Worm (Caenorhabditis elegans) whole organism, L4 larva: ENCODE measurements around the gene nlp-29.
A peak's percentile ranks its signal among the peaks of the same experiment; 100 is the strongest.

Experiments used
- F49E8.2 ChIP-seq: sonication (generic microtip); optimal IDR thresholded peaks from 2 replicates; lab custom pipeline; 2016; ENCODE audit warnings: missing compliant biosample characterization, mild to moderate bottlenecking, missing genetic modification characterization, borderline replicate concordance
- T20F7.1 ChIP-seq: fragments of 200-800 bp; sonication (Bioruptor generic); optimal IDR thresholded peaks from 2 replicates; lab custom pipeline; 2018; ENCODE audit warnings: mild to moderate bottlenecking, missing genetic modification characterization, missing compliant biosample characterization
- Y105C5A.15 ChIP-seq: fragments of 200-800 bp; sonication (Bioruptor generic); IDR thresholded peaks from 2 replicates; pipeline ENCODE4 v1.3.6; 2022; ENCODE audit warnings: missing genetic modification characterization, missing compliant biosample characterization
- Y5F2A.4 ChIP-seq: fragments of 200-800 bp; sonication (Bioruptor generic); optimal IDR thresholded peaks from 2 replicates; lab custom pipeline; 2018; ENCODE audit warnings: mild to moderate bottlenecking, missing genetic modification characterization, missing compliant biosample characterization
- Y75B8A.6 ChIP-seq: fragments of 200-800 bp; sonication (Bioruptor generic); IDR thresholded peaks from 2 replicates; pipeline ENCODE4 v1.3.6; 2022; ENCODE audit warnings: missing genetic modification reagents, missing genetic modification characterization, missing compliant biosample characterization
- ZK337.2 ChIP-seq: fragments of 200-800 bp; sonication (Bioruptor generic); IDR thresholded peaks from 2 replicates; pipeline ENCODE4 v1.3.6; 2022; ENCODE audit warnings: missing genetic modification reagents, missing genetic modification characterization, missing compliant biosample characterization
- aha-1 ChIP-seq: fragments of 150-350 bp; peaks from one replicate; lab custom pipeline; 2014; ENCODE audit warnings: missing biosample characterization, missing genetic modification characterization
- ama-1 ChIP-seq: fragments of 150-350 bp; optimal IDR thresholded peaks from 2 replicates; lab custom pipeline; 2014; ENCODE audit warnings: inconsistent platforms, mixed read lengths
- ceh-82 ChIP-seq: sonication (generic microtip); optimal IDR thresholded peaks from 2 replicates; lab custom pipeline; 2017; ENCODE audit warnings: missing biosample characterization, missing genetic modification characterization
- cey-2 ChIP-seq: sonication (generic microtip); optimal IDR thresholded peaks from 3 replicates; lab custom pipeline; 2017; ENCODE audit warnings: missing genetic modification characterization, mild to moderate bottlenecking, missing compliant biosample characterization, antibody characterized with exemption, borderline replicate concordance; ENCODE audit not compliant: insufficient read depth
- daf-12 ChIP-seq: fragments of 150-350 bp; optimal IDR thresholded peaks from 2 replicates; lab custom pipeline; 2014; ENCODE audit warnings: missing biosample characterization, missing genetic modification reagents, missing genetic modification characterization
- daf-19 ChIP-seq: fragments of 200-800 bp; sonication (Bioruptor generic); conservative IDR thresholded peaks from 2 replicates; pipeline ENCODE4 v1.3.6; 2022; ENCODE audit warnings: missing genetic modification characterization, missing compliant biosample characterization
- dmd-6 ChIP-seq: fragments of 200-800 bp; sonication (Bioruptor generic); IDR thresholded peaks from 2 replicates; pipeline ENCODE4 v1.3.6; 2022; ENCODE audit warnings: missing genetic modification reagents, missing genetic modification characterization, missing compliant biosample characterization
- dmd-9 ChIP-seq: fragments of 200-800 bp; sonication (Bioruptor generic); IDR thresholded peaks from 2 replicates; pipeline ENCODE4 v1.3.6; 2022; ENCODE audit warnings: missing genetic modification reagents, missing genetic modification characterization, missing compliant biosample characterization
- duxl-1 ChIP-seq: sonication (generic microtip); optimal IDR thresholded peaks from 2 replicates; lab custom pipeline; 2016; ENCODE audit warnings: mild to moderate bottlenecking, missing genetic modification characterization, moderate library complexity, missing compliant biosample characterization; ENCODE audit not compliant: poor library complexity
- fkh-10 ChIP-seq: fragments of 150-350 bp; optimal IDR thresholded peaks from 2 replicates; lab custom pipeline; 2014; ENCODE audit warnings: missing biosample characterization, missing genetic modification reagents, missing genetic modification characterization
- gei-8 ChIP-seq: fragments of 200-800 bp; sonication (Bioruptor generic); optimal IDR thresholded peaks from 2 replicates; lab custom pipeline; 2018; ENCODE audit warnings: mild to moderate bottlenecking, missing genetic modification characterization, missing compliant biosample characterization
- hlh-11 ChIP-seq: fragments of 200-800 bp; sonication (Bioruptor generic); optimal IDR thresholded peaks from 2 replicates; lab custom pipeline; 2018; ENCODE audit warnings: mild to moderate bottlenecking, missing genetic modification characterization, missing compliant biosample characterization
- hlh-30 ChIP-seq: sonication (generic microtip); optimal IDR thresholded peaks from 2 replicates; lab custom pipeline; 2017; ENCODE audit warnings: antibody characterized with exemption, mild to moderate bottlenecking, missing genetic modification characterization, missing compliant biosample characterization; ENCODE audit not compliant: insufficient read depth
- hmg-1.1 ChIP-seq: fragments of 200-800 bp; sonication (Bioruptor generic); IDR thresholded peaks from 2 replicates; pipeline ENCODE4 v1.3.6; 2022; ENCODE audit warnings: missing genetic modification reagents, missing genetic modification characterization, missing compliant biosample characterization
- lin-13 ChIP-seq: fragments of 150-350 bp; optimal IDR thresholded peaks from 2 replicates; lab custom pipeline; 2014; ENCODE audit warnings: missing biosample characterization, missing genetic modification reagents, missing genetic modification characterization
- lin-39 ChIP-seq: fragments of 150-350 bp; optimal IDR thresholded peaks from 2 replicates; lab custom pipeline; 2014; ENCODE audit warnings: missing biosample characterization, missing genetic modification reagents, missing genetic modification characterization
- mdl-1 ChIP-seq, 2 experiments: fragments of 150-350 bp in 1 of 2; sonication (generic microtip) in 1 of 2; optimal IDR thresholded peaks; 2 replicates each; lab custom pipeline; 2014 to 2017; ENCODE audit warnings: missing biosample characterization in 2 of 2, missing genetic modification characterization in 2 of 2
- mdt-29 ChIP-seq: fragments of 200-800 bp; sonication (Bioruptor generic); IDR thresholded peaks from 2 replicates; pipeline ENCODE4 v1.3.6; 2022; ENCODE audit warnings: missing genetic modification reagents, missing genetic modification characterization, missing compliant biosample characterization
- mep-1 ChIP-seq: fragments of 150-350 bp; sonication (generic microtip); optimal IDR thresholded peaks from 3 replicates; lab custom pipeline; 2014; ENCODE audit warnings: missing biosample characterization, missing genetic modification characterization
- nhr-25 ChIP-seq: sonication (generic microtip); optimal IDR thresholded peaks from 2 replicates; lab custom pipeline; 2017; ENCODE audit warnings: missing genetic modification characterization, mild to moderate bottlenecking, missing compliant biosample characterization, antibody characterized with exemption, moderate library complexity, borderline replicate concordance; ENCODE audit not compliant: insufficient read depth
- nhr-28 ChIP-seq: fragments of 150-350 bp; optimal IDR thresholded peaks from 2 replicates; lab custom pipeline; 2014; ENCODE audit warnings: missing biosample characterization, missing genetic modification characterization
- nhr-48 ChIP-seq: sonication (generic microtip); optimal IDR thresholded peaks from 2 replicates; lab custom pipeline; 2016; ENCODE audit warnings: mild to moderate bottlenecking, missing genetic modification characterization, missing compliant biosample characterization
- nhr-76 ChIP-seq: fragments of 150-350 bp; optimal IDR thresholded peaks from 2 replicates; lab custom pipeline; 2014; ENCODE audit warnings: missing biosample characterization, missing genetic modification characterization
- pqm-1 ChIP-seq: sonication (generic microtip); optimal IDR thresholded peaks from 2 replicates; lab custom pipeline; 2017; ENCODE audit warnings: missing biosample characterization, missing genetic modification characterization
- unc-39 ChIP-seq: sonication (generic microtip); optimal IDR thresholded peaks from 2 replicates; lab custom pipeline; 2017; ENCODE audit warnings: missing biosample characterization, missing genetic modification characterization
- unc-62 ChIP-seq, 3 experiments: fragments of 150-350 bp in 1 of 3; sonication (generic microtip); optimal IDR thresholded peaks in 2 of 3; peaks in 1 of 3; 1 replicate in 1 of 3; 2 replicates in 2 of 3; lab custom pipeline; 2014 to 2017; ENCODE audit warnings: missing biosample characterization in 3 of 3, missing genetic modification characterization in 3 of 3, missing genetic modification reagents in 3 of 3, missing genotype in 1 of 3
- zfp-3 ChIP-seq: fragments of 200-800 bp; sonication (Bioruptor generic); conservative IDR thresholded peaks from 2 replicates; pipeline ENCODE4 v1.3.6; 2022; ENCODE audit warnings: missing genetic modification reagents, missing genetic modification characterization, missing compliant biosample characterization
- ztf-7 ChIP-seq: fragments of 150-350 bp; optimal IDR thresholded peaks from 2 replicates; lab custom pipeline; 2014; ENCODE audit warnings: missing biosample characterization, missing genetic modification characterization

Gene nlp-29

DNA sequence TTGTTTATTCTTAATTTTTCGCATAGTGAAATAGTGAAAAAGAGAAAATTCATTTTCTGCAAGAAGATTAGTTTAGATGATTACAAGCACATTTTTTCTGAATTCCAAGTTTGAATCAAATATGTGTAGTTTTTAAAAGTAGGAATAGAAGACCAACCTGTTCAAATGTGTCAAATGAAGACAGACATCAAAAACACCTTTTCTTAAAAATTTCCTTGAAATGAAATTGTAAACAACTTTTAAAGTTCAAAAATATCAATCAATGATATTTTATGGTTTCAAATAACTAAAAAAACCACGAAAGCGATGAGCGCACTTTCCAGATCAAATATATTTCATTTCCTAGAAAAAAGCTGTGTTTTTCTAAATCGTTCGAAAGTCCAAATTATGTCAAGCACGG lies 2.5 kb upstream of the nlp-29 start, which contains the start of gene nlp-30:
Gene nlp-30 (plus strand): TSS at position 301 of the 400 bp plus-strand sequence.
- peak in 1 of 2 experiments; percentile 62 for TF ChIP-seq unc-62 (GFP tag; optimal IDR thresholded peaks at IDR 0.05 in 1 of 2; lab: Kevin White, UChicago)
- no peak for TF ChIP-seq unc-62 (tag; optimal IDR thresholded peaks at IDR 0.05; lab: Kevin White, UChicago)
- TF ChIP-seq daf-12 (tag; lab: Kevin White, UChicago) = no peak

DNA sequence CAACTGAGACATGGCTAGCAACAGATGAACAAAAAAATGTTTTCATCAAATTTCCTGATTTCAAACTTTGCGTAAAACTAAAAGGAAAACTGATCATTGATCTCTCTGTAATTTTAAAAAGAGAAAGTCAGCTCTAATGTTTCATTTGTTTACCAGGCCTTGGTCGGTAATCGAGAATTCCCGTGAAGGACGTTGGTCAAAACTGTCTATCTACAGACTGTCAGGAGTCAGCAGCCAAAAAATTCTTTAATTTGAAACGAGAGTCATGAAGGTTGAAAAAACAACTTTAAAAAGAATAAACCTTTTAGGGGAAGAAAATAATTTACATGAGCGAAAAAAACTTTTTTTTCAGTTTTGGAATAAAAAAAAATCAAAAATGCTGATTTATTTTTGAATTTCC lies 879 bp downstream of the nlp-29 start:
- TF ChIP-seq nhr-25 (tag; lab: Kevin White, UChicago) = peak; percentile 13
- TF ChIP-seq aha-1 (tag; lab: Kevin White, UChicago) = peak; percentile 60
- no peak for TF ChIP-seq duxl-1
- TF ChIP-seq, all 104 proteins: peak for 2

DNA sequence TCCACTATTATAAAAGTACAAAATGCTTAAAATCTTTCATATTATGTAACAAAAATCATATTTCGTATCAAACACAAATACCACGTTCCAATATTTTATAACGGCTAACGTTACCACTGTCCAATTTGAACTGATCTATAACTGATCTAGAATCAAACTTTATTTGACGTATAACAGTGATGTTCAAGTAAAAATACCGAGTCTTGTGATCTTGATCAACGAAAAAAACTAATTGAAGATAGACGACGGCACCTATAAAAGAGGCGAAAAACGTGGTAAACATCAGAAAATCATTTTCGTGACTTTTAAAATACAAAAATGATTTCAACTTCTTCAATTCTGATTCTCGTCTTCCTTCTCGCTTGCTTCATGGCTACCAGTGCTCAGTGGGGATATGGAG lies 3.4 kb downstream of the nlp-29 start, which contains the start of gene nlp-28:
Gene nlp-28 (plus strand): TSS at position 285 of the 400 bp plus-strand sequence.
- TF ChIP-seq Y105C5A.15 (no peak), nhr-48 (tag; lab: Kevin White, UChicago) (no peak), ceh-82 (tag; lab: Kevin White, UChicago) (no peak), fkh-10 (no peak), Y75B8A.6 (GFP tag; lab: Robert Waterston, UW) (no peak), nhr-76 (no peak), zfp-3 (GFP tag; lab: Robert Waterston, UW) (no peak), lin-39 (tag; lab: Kevin White, UChicago) (no peak), Y5F2A.4 (GFP tag; lab: Kevin White, UChicago) (no peak), pqm-1 (tag; lab: Kevin White, UChicago) (no peak), mep-1 (tag; lab: Kevin White, UChicago) (no peak), hlh-11 (tag; lab: Kevin White, UChicago) (no peak), unc-39 (no peak), F49E8.2 (tag; lab: Kevin White, UChicago) (no peak)

DNA sequence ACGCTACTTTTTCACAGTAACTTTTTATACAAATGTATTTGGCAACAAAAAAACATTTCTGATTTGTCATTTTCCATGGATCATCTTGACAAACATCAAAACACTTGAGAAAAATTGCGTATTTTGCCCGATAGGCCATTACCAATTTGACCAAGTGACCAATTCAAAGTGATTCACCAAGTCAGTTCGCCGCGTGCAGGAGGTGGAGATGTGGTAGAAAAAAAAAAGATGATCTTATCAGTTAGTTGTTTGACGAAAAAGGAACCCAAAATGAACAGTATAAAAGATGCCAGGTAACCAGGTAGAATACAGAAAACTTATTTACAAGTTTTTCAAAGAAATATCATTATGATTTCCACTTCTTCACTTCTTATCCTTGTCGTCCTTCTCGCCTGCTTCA lies 4.8 kb downstream of the nlp-29 start, which contains the start of gene nlp-27:
Gene nlp-27 (plus strand): TSS at position 309 of the 400 bp plus-strand sequence.
- TF ChIP-seq dmd-9 (GFP tag; lab: Robert Waterston, UW) (no peak), lin-13 (GFP tag; lab: Kevin White, UChicago) (no peak), T20F7.1 (GFP tag; lab: Kevin White, UChicago) (no peak), ZK337.2 (no peak), ama-1 (lab: Kevin White, UChicago) (peak; percentile 43), unc-62 (GFP tag; optimal IDR thresholded peaks at IDR 0.05 in 1 of 2; lab: Kevin White, UChicago) (peak in 1 of 2 experiments; percentile 63), unc-62 (tag; optimal IDR thresholded peaks at IDR 0.05; lab: Kevin White, UChicago) (no peak), cey-2 (tag; lab: Kevin White, UChicago) (no peak), dmd-6 (GFP tag; lab: Robert Waterston, UW) (no peak), mdl-1 (tag; optimal IDR thresholded peaks at IDR 0.05; lab: Kevin White, UChicago) (peak in 1 of 2 experiments; percentile 24), nhr-28 (tag; lab: Kevin White, UChicago) (peak; percentile 9), hlh-30 (tag; lab: Kevin White, UChicago) (peak; percentile 32)

DNA sequence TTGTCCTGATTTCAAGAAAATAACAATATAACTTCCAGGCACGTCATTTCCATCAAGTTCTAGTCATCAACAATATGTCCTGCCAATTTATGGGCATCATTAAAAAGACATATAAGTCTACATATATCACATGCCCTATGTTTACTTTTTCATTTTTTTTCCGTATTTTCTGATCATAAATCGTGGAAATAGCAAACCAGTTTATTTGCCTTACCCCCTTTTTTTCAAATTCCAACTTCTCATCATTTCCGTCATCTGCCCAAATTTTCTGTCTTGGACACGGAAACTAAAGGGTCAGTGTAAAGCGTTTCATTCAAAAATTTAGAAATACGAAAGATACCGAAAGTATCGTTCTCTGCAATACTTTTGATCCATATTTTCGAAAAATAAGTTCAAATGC lies 8.1 kb downstream of the nlp-29 start:
- TF ChIP-seq T20F7.1 (GFP tag; lab: Kevin White, UChicago) (peak; percentile 1), aha-1 (tag; lab: Kevin White, UChicago) (peak; percentile 63), mdt-29 (GFP tag; lab: Robert Waterston, UW) (no peak)

DNA sequence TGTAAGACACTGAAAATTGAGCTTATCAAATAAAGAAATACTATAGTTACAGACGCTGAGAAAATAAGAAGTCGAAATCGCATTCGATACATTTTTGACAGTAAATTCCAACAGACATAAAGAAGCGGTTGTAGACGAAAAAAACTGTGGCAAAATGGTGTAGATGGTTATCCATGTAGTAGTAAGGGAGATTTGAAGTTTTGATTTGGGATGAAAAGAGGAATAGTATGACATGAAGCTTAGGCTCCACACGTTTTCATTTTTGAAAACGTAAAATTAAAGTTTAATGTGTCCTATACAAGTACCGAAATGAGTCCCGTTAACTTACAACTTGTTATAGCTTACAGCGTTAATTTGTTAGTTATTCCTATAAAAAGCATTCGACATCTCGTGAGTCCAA lies 9.8 kb downstream of the nlp-29 start, which contains the start of gene K09D9.9:
Gene K09D9.9 (minus strand): TSS at position 101 of the 400 bp plus-strand sequence.
- TF ChIP-seq ztf-7 (no peak), gei-8 (GFP tag; lab: Kevin White, UChicago) (no peak), hmg-1.1 (GFP tag; lab: Robert Waterston, UW) (no peak), daf-19 (GFP tag; lab: Robert Waterston, UW) (no peak)
